Worm (Caenorhabditis elegans): ENCODE data around the gene fbxb-87.

DNA sequence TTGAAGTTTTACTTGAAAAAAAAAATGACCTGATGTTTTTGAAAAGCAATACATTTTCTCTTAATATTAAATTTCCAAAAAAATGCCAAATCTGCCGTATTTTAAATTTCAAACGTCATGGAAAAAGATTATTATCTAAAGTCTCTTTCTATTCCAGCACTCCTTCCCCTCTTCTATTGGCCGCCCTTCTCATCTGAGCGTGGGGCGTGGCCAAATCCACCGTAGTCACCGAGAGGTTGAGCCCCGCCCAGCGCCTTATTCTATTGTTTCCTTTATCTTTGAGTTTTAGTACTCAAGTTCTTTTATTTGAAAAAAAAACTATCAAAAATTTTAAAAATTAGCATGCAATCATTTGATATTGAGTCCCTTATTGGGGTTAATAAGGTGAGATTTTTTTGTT, 25.7 kb downstream of the fbxb-87 start, which contains the start of gene vab-7:
- no peak for TF ChIP-seq lir-1 (GFP tag; conservative IDR thresholded peaks at IDR 0.05)
- no peak for TF ChIP-seq ceh-91 (GFP tag; IDR thresholded peaks at IDR 0.05)
- no peak for TF ChIP-seq C17E4.6 (GFP tag; IDR thresholded peaks at IDR 0.05)
- no peak for TF ChIP-seq unc-62 (GFP tag; optimal IDR thresholded peaks at IDR 0.05)
- no peak for TF ChIP-seq ztf-18 (tag; optimal IDR thresholded peaks at IDR 0.05)
- no peak for TF ChIP-seq cebp-2 (GFP tag; IDR thresholded peaks at IDR 0.05)
- TF ChIP-seq F57A8.1 (GFP tag; optimal IDR thresholded peaks at IDR 0.05) = no peak
- TF ChIP-seq nfyb-1 (GFP tag; IDR thresholded peaks at IDR 0.05) = no peak
- TF ChIP-seq dpl-1 (GFP tag; optimal IDR thresholded peaks at IDR 0.05) = no peak
- no peak for TF ChIP-seq pha-4 (tag; optimal IDR thresholded peaks at IDR 0.05)
- TF ChIP-seq let-526 (GFP tag; IDR thresholded peaks at IDR 0.05) = no peak
- no peak for TF ChIP-seq gei-17 (GFP tag; optimal IDR thresholded peaks at IDR 0.05)

Measured in whole organism, young adult.